Worm (Caenorhabditis elegans) whole organism, L2 larva: Measurements from ENCODE around the gene ntr-2.

Experiments used
- ceh-82 ChIP-seq: fragments of 150-350 bp; optimal IDR thresholded peaks from 2 replicates; lab custom pipeline; 2014; ENCODE audit warnings: missing biosample characterization, missing genetic modification characterization
- lin-11 ChIP-seq: fragments of 150-350 bp; sonication (generic microtip); optimal IDR thresholded peaks from 2 replicates; lab custom pipeline; 2014; ENCODE audit warnings: missing biosample characterization, missing genetic modification characterization, inconsistent platforms, mixed read lengths
- lin-39 ChIP-seq: fragments of 150-350 bp; optimal IDR thresholded peaks from 2 replicates; lab custom pipeline; 2014; ENCODE audit warnings: missing biosample characterization, missing genetic modification reagents, missing genetic modification characterization
- skn-1 ChIP-seq: sonication (generic microtip); optimal IDR thresholded peaks from 2 replicates; lab custom pipeline; 2017; ENCODE audit warnings: missing biosample characterization, missing genetic modification characterization
- snpc-4 ChIP-seq: fragments of 150-350 bp; optimal IDR thresholded peaks from 2 replicates; lab custom pipeline; 2014; ENCODE audit warnings: missing biosample characterization, missing genetic modification characterization

DNA sequence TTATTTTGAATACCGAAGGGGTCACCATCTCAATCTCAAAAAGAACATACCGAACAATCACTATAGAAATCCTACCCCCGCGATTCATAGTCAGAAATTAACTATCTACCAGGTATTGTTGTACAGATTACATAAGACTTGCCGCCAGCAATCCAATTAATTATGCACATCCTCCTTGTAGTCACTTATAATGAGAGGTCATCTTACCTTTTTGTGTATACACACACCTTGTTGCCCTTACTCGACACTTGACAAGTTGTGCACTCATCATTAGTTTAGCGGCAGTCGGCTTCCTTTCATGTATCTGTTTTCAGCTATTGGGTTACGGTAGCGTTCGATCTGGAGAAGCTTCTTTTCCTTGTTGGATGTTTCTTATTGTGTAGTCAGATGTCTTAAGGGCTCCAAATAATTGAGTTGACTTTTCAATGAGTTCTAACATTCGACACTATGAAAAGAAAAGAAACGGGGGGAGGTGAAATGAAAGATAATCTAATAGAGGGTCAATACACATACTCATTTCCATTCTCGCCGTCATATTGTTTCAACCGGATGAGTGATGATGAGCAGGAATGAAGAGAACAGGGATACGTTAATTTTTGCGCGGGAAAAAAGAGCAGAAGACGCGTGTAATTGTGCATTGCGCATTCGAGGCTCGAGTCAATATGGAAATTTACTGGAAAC is 30.8 kb upstream of the ntr-2 start:
- TF ChIP-seq snpc-4 (tag; lab: Kevin White, UChicago) (no peak), ceh-82 (tag; lab: Kevin White, UChicago) (no peak), skn-1 (tag; lab: Kevin White, UChicago) (no peak), lin-11 (tag; lab: Kevin White, UChicago) (no peak), lin-39 (no peak)
